Fruit fly (Drosophila melanogaster): ENCODE results near the gene CG10752.

dm6 chr3L:12949386-12949785 lies 5.1 kb downstream of the CG10752 start:
- TF ChIP-seq Blimp-1 (GFP tag; optimal IDR thresholded peaks at IDR 0.05) (no peak), spab (GFP tag; optimal IDR thresholded peaks at IDR 0.05) (no peak), CG6808 (GFP tag; optimal IDR thresholded peaks at IDR 0.05) (no peak), net (GFP tag; optimal IDR thresholded peaks at IDR 0.05) (no peak), CG8119 (GFP tag; IDR thresholded peaks at IDR 0.05) (no peak), Eip93F (GFP tag; optimal IDR thresholded peaks at IDR 0.05) (no peak), Lpt (GFP tag; optimal IDR thresholded peaks at IDR 0.05) (no peak), pdm3 (GFP tag; optimal IDR thresholded peaks at IDR 0.05) (no peak), Hr4 (GFP tag; optimal IDR thresholded peaks at IDR 0.05) (no peak), vri (GFP tag; optimal IDR thresholded peaks at IDR 0.05) (no peak)
